Worm (Caenorhabditis elegans) whole organism, mixed stage, embryonic: Measurements from ENCODE around the gene srx-60.

ENCODE experiments used
- blmp-1 ChIP-seq: fragments of 150-350 bp; optimal IDR thresholded peaks from 2 replicates; lab custom pipeline; 2014; ENCODE audit warnings: missing biosample characterization, missing genetic modification characterization
- ceh-39 ChIP-seq: fragments of 150-350 bp; optimal IDR thresholded peaks from 2 replicates; lab custom pipeline; 2014; ENCODE audit warnings: missing biosample characterization, missing genetic modification characterization
- ceh-43 ChIP-seq: fragments of 200-800 bp; sonication (Bioruptor generic); optimal IDR thresholded peaks from 2 replicates; lab custom pipeline; 2018; ENCODE audit warnings: mild to moderate bottlenecking, missing genetic modification characterization, moderate library complexity, missing compliant biosample characterization
- ceh-83 ChIP-seq: fragments of 200-800 bp; sonication (Bioruptor generic); optimal IDR thresholded peaks from 2 replicates; lab custom pipeline; 2018; ENCODE audit warnings: mild to moderate bottlenecking, missing genetic modification characterization, missing compliant biosample characterization
- cnd-1 ChIP-seq: fragments of 200-800 bp; sonication (Bioruptor generic); optimal IDR thresholded peaks from 2 replicates; lab custom pipeline; 2018; ENCODE audit warnings: mild to moderate bottlenecking, missing genetic modification characterization, missing compliant biosample characterization
- drap-1 ChIP-seq: fragments of 200-800 bp; sonication (Bioruptor generic); optimal IDR thresholded peaks from 3 replicates; lab custom pipeline; 2018; ENCODE audit warnings: mild to moderate bottlenecking, missing genetic modification characterization, missing compliant biosample characterization
- elt-3 ChIP-seq: fragments of 150-350 bp; optimal IDR thresholded peaks from 2 replicates; lab custom pipeline; 2014; ENCODE audit warnings: missing biosample characterization, missing genetic modification characterization
- flh-1 ChIP-seq: fragments of 200-800 bp; sonication (Bioruptor generic); optimal IDR thresholded peaks from 2 replicates; lab custom pipeline; 2018; ENCODE audit warnings: mild to moderate bottlenecking, missing genetic modification characterization, moderate library complexity, missing compliant biosample characterization
- ham-2 ChIP-seq: fragments of 200-800 bp; sonication (Bioruptor generic); optimal IDR thresholded peaks from 2 replicates; lab custom pipeline; 2018; ENCODE audit warnings: mild to moderate bottlenecking, missing genetic modification characterization, missing compliant biosample characterization
- hlh-1 ChIP-seq: fragments of 150-350 bp; optimal IDR thresholded peaks from 2 replicates; lab custom pipeline; 2014; ENCODE audit warnings: missing biosample characterization, missing genetic modification reagents, missing genetic modification characterization
- lin-13 ChIP-seq: fragments of 150-350 bp; optimal IDR thresholded peaks from 2 replicates; lab custom pipeline; 2014; ENCODE audit warnings: missing biosample characterization, missing genetic modification characterization
- lin-32 ChIP-seq: fragments of 200-800 bp; sonication (Bioruptor generic); optimal IDR thresholded peaks from 2 replicates; lab custom pipeline; 2018; ENCODE audit warnings: mild to moderate bottlenecking, missing genetic modification characterization, missing compliant biosample characterization
- lsy-2 ChIP-seq: fragments of 150-350 bp; optimal IDR thresholded peaks from 2 replicates; lab custom pipeline; 2014; ENCODE audit warnings: missing biosample characterization, missing genetic modification characterization
- mab-5 ChIP-seq: fragments of 150-350 bp; optimal IDR thresholded peaks from 2 replicates; lab custom pipeline; 2014; ENCODE audit warnings: missing biosample characterization, missing genetic modification characterization
- mls-2 ChIP-seq: sonication (generic microtip); optimal IDR thresholded peaks from 2 replicates; lab custom pipeline; 2016; ENCODE audit warnings: mild to moderate bottlenecking, missing genetic modification characterization, moderate library complexity, missing compliant biosample characterization
- nhr-12 ChIP-seq: fragments of 150-350 bp; optimal IDR thresholded peaks from 2 replicates; lab custom pipeline; 2014; ENCODE audit warnings: missing biosample characterization, missing genetic modification characterization
- nhr-2 ChIP-seq: fragments of 150-350 bp; optimal IDR thresholded peaks from 2 replicates; lab custom pipeline; 2014; ENCODE audit warnings: missing biosample characterization, missing genetic modification characterization
- nhr-237 ChIP-seq: fragments of 150-350 bp; optimal IDR thresholded peaks from 2 replicates; lab custom pipeline; 2014; ENCODE audit warnings: missing biosample characterization, missing genetic modification characterization
- nhr-28 ChIP-seq: fragments of 150-350 bp; optimal IDR thresholded peaks from 2 replicates; lab custom pipeline; 2014; ENCODE audit warnings: missing biosample characterization, missing genetic modification characterization
- nhr-76 ChIP-seq: sonication (generic microtip); optimal IDR thresholded peaks from 2 replicates; lab custom pipeline; 2017; ENCODE audit warnings: missing biosample characterization, missing genetic modification characterization
- pha-4 ChIP-seq: fragments of 150-350 bp; optimal IDR thresholded peaks from 2 replicates; lab custom pipeline; 2018; ENCODE audit warnings: missing biosample characterization, missing genetic modification reagents, missing genetic modification characterization
- sem-2 ChIP-seq: fragments of 200-800 bp; sonication (Bioruptor generic); optimal IDR thresholded peaks from 2 replicates; lab custom pipeline; 2018; ENCODE audit warnings: mild to moderate bottlenecking, missing genetic modification characterization, missing compliant biosample characterization
- snpc-4 ChIP-seq: fragments of 150-350 bp; optimal IDR thresholded peaks from 2 replicates; lab custom pipeline; 2014; ENCODE audit warnings: missing biosample characterization, missing genetic modification characterization
- sptf-1 ChIP-seq: sonication (generic microtip); optimal IDR thresholded peaks from 2 replicates; lab custom pipeline; 2017; ENCODE audit warnings: mild to moderate bottlenecking, missing genetic modification characterization, moderate library complexity, missing compliant biosample characterization
- tbx-8 ChIP-seq: fragments of 200-800 bp; sonication (Bioruptor generic); optimal IDR thresholded peaks from 2 replicates; lab custom pipeline; 2018; ENCODE audit warnings: mild to moderate bottlenecking, missing genetic modification characterization, moderate library complexity, missing compliant biosample characterization
- unc-39 ChIP-seq: fragments of 150-350 bp; optimal IDR thresholded peaks from 2 replicates; lab custom pipeline; 2014; ENCODE audit warnings: missing biosample characterization, missing genetic modification characterization
- unc-62 ChIP-seq: fragments of 150-350 bp; optimal IDR thresholded peaks from 2 replicates; lab custom pipeline; 2014; ENCODE audit warnings: missing biosample characterization, missing genetic modification reagents, missing genetic modification characterization
- zip-8 ChIP-seq: fragments of 150-350 bp; optimal IDR thresholded peaks from 2 replicates; lab custom pipeline; 2014; ENCODE audit warnings: missing biosample characterization, missing genetic modification characterization
- ztf-11 ChIP-seq: fragments of 150-350 bp; optimal IDR thresholded peaks from 2 replicates; lab custom pipeline; 2014; ENCODE audit warnings: missing biosample characterization, missing genetic modification characterization

Gene srx-60

ce11 chrV:7434805-7435363, 34.2 kb downstream of the srx-60 start:
- TF ChIP-seq hlh-1 (tag; lab: Kevin White, UChicago) = no peak
- no peak for TF ChIP-seq lin-13 (tag; lab: Kevin White, UChicago)

ce11 chrV:7435376-7436204, 34.9 kb downstream of the srx-60 start, which contains the start of the genes ddo-2 and F25E5.8:
Gene ddo-2 (minus strand): TSS chrV:7435705.
Gene F25E5.8 (plus strand): TSS chrV:7435930.
- TF ChIP-seq pha-4 (tag; lab: Kevin White, UChicago) = no peak
- TF ChIP-seq hlh-1 (tag; lab: Kevin White, UChicago) = no peak
- no peak for TF ChIP-seq ztf-11 (tag; lab: Kevin White, UChicago)
- TF ChIP-seq blmp-1 = no peak
- no peak for TF ChIP-seq drap-1 (GFP tag; lab: Kevin White, UChicago)
- no peak for TF ChIP-seq lsy-2 (tag; lab: Kevin White, UChicago)
- TF ChIP-seq flh-1 (GFP tag; lab: Kevin White, UChicago) = no peak
- no peak for TF ChIP-seq ceh-39 (tag; lab: Kevin White, UChicago)

ce11 chrV:7436509-7436908, 35.8 kb downstream of the srx-60 start:
- TF ChIP-seq nhr-28 (tag; lab: Kevin White, UChicago) = no peak
- no peak for TF ChIP-seq ham-2 (GFP tag; lab: Kevin White, UChicago)
- TF ChIP-seq unc-39 = no peak
- no peak for TF ChIP-seq lin-13 (tag; lab: Kevin White, UChicago)
- TF ChIP-seq ztf-11 (tag; lab: Kevin White, UChicago) = no peak
- TF ChIP-seq tbx-8 = no peak
- TF ChIP-seq nhr-76 (tag; lab: Kevin White, UChicago) = no peak

- TF ChIP-seq nhr-237 (no peak), elt-3 (tag; lab: Kevin White, UChicago) (no peak), mab-5 (no peak), hlh-1 (tag; lab: Kevin White, UChicago) (no peak), unc-62 (GFP tag; lab: Kevin White, UChicago) (no peak), cnd-1 (no peak), flh-1 (GFP tag; lab: Kevin White, UChicago) (no peak), tbx-8 (no peak), nhr-2 (tag; lab: Kevin White, UChicago) (no peak), mls-2 (tag; lab: Kevin White, UChicago) (no peak), blmp-1 (no peak), sptf-1 (tag; lab: Kevin White, UChicago) (no peak), lin-32 (GFP tag; lab: Kevin White, UChicago) (no peak), ceh-39 (tag; lab: Kevin White, UChicago) (no peak), snpc-4 (no peak)
These were observed 36.2 kb downstream of the srx-60 start for ce11 chrV:7436911-7437310.

- no peak for TF ChIP-seq nhr-76 (tag; lab: Kevin White, UChicago)
- no peak for TF ChIP-seq elt-3 (tag; lab: Kevin White, UChicago)
These were observed 36.9 kb downstream of the srx-60 start, which contains the start of gene F25E5.9 for ce11 chrV:7437538-7437937. Gene F25E5.9 (minus strand): TSS chrV:7437919.

- TF ChIP-seq zip-8 (tag; lab: Kevin White, UChicago) = no peak
- no peak for TF ChIP-seq flh-1 (GFP tag; lab: Kevin White, UChicago)
- TF ChIP-seq, all 35 proteins: peak for 0
These were observed 37.3 kb downstream of the srx-60 start, which contains the start of gene F25E5.16 for ce11 chrV:7437985-7438384. Gene F25E5.16 (plus strand): TSS chrV:7438285.

- TF ChIP-seq flh-1 (GFP tag; lab: Kevin White, UChicago) (no peak), lin-32 (GFP tag; lab: Kevin White, UChicago) (no peak), nhr-76 (tag; lab: Kevin White, UChicago) (no peak), tbx-8 (no peak), sptf-1 (tag; lab: Kevin White, UChicago) (no peak), nhr-12 (tag; lab: Kevin White, UChicago) (no peak), zip-8 (tag; lab: Kevin White, UChicago) (no peak), mls-2 (tag; lab: Kevin White, UChicago) (no peak), ceh-43 (GFP tag; lab: Kevin White, UChicago) (no peak), ceh-39 (tag; lab: Kevin White, UChicago) (no peak), nhr-28 (tag; lab: Kevin White, UChicago) (no peak), lin-13 (tag; lab: Kevin White, UChicago) (no peak), sem-2 (GFP tag; lab: Kevin White, UChicago) (no peak), lsy-2 (tag; lab: Kevin White, UChicago) (no peak), unc-39 (no peak), ceh-83 (GFP tag; lab: Kevin White, UChicago) (no peak)
These were observed 39.1 kb downstream of the srx-60 start, which contains the start of gene try-13 for ce11 chrV:7439807-7440206. Gene try-13 (plus strand): TSS chrV:7440107.
